Fruit fly (Drosophila melanogaster): ENCODE data around the gene Or67a.

Gene Or67a

dm6 chr3L:9502856-9503255 lies 26.0 kb upstream of the Or67a start:
- TF ChIP-seq Sin3A (optimal IDR thresholded peaks at IDR 0.05) (no peak), insv (optimal IDR thresholded peaks at IDR 0.05) (no peak), psq (optimal IDR thresholded peaks at IDR 0.05) (no peak), Myc (optimal IDR thresholded peaks at IDR 0.05) (no peak), ttk (optimal IDR thresholded peaks at IDR 0.05) (no peak), h (optimal IDR thresholded peaks at IDR 0.05) (no peak)

- TF ChIP-seq insv (optimal IDR thresholded peaks at IDR 0.05) = no peak
- TF ChIP-seq Myc (optimal IDR thresholded peaks at IDR 0.05) = no peak
- no peak for TF ChIP-seq ttk (optimal IDR thresholded peaks at IDR 0.05)
- no peak for TF ChIP-seq h (optimal IDR thresholded peaks at IDR 0.05)
- no peak for TF ChIP-seq Sin3A (optimal IDR thresholded peaks at IDR 0.05)
- TF ChIP-seq psq (optimal IDR thresholded peaks at IDR 0.05) = no peak
Observed at dm6 chr3L:9503552-9504317, 25.1 kb upstream of the Or67a start.

dm6 chr3L:9504530-9504929 lies 24.3 kb upstream of the Or67a start:
- TF ChIP-seq Sin3A (optimal IDR thresholded peaks at IDR 0.05) (no peak), insv (optimal IDR thresholded peaks at IDR 0.05) (no peak), psq (optimal IDR thresholded peaks at IDR 0.05) (no peak), h (optimal IDR thresholded peaks at IDR 0.05) (no peak), ttk (optimal IDR thresholded peaks at IDR 0.05) (no peak), Myc (optimal IDR thresholded peaks at IDR 0.05) (no peak)

dm6 chr3L:9505007-9505712 lies 23.7 kb upstream of the Or67a start, which contains the start of gene path:
Gene path, minus strand, starts transcription at chr3L:9505328.
- TF ChIP-seq psq (optimal IDR thresholded peaks at IDR 0.05) (no peak), h (optimal IDR thresholded peaks at IDR 0.05) (no peak), insv (optimal IDR thresholded peaks at IDR 0.05) (no peak), ttk (optimal IDR thresholded peaks at IDR 0.05) (no peak), Sin3A (optimal IDR thresholded peaks at IDR 0.05) (no peak), Myc (optimal IDR thresholded peaks at IDR 0.05) (no peak)

dm6 chr3L:9505713-9506062 lies 23.2 kb upstream of the Or67a start:
- TF ChIP-seq Sin3A (optimal IDR thresholded peaks at IDR 0.05) (no peak), Myc (optimal IDR thresholded peaks at IDR 0.05) (no peak), insv (optimal IDR thresholded peaks at IDR 0.05) (no peak), ttk (optimal IDR thresholded peaks at IDR 0.05) (no peak), psq (optimal IDR thresholded peaks at IDR 0.05) (no peak), h (optimal IDR thresholded peaks at IDR 0.05) (no peak)

dm6 chr3L:9506421-9506820 lies 22.4 kb upstream of the Or67a start:
- TF ChIP-seq Myc (optimal IDR thresholded peaks at IDR 0.05) = no peak
- TF ChIP-seq h (optimal IDR thresholded peaks at IDR 0.05) = no peak
- no peak for TF ChIP-seq Sin3A (optimal IDR thresholded peaks at IDR 0.05)
- no peak for TF ChIP-seq psq (optimal IDR thresholded peaks at IDR 0.05)
- TF ChIP-seq insv (optimal IDR thresholded peaks at IDR 0.05) = no peak
- TF ChIP-seq ttk (optimal IDR thresholded peaks at IDR 0.05) = no peak

- no peak for TF ChIP-seq Myc (optimal IDR thresholded peaks at IDR 0.05)
- no peak for TF ChIP-seq h (optimal IDR thresholded peaks at IDR 0.05)
- no peak for TF ChIP-seq insv (optimal IDR thresholded peaks at IDR 0.05)
- no peak for TF ChIP-seq ttk (optimal IDR thresholded peaks at IDR 0.05)
- TF ChIP-seq Sin3A (optimal IDR thresholded peaks at IDR 0.05) = no peak
- no peak for TF ChIP-seq psq (optimal IDR thresholded peaks at IDR 0.05)
Observed at dm6 chr3L:9508653-9509036, 20.2 kb upstream of the Or67a start.

- TF ChIP-seq ttk (optimal IDR thresholded peaks at IDR 0.05) = no peak
- no peak for TF ChIP-seq h (optimal IDR thresholded peaks at IDR 0.05)
- TF ChIP-seq Myc (optimal IDR thresholded peaks at IDR 0.05) = no peak
- TF ChIP-seq Sin3A (optimal IDR thresholded peaks at IDR 0.05) = no peak
- no peak for TF ChIP-seq psq (optimal IDR thresholded peaks at IDR 0.05)
- no peak for TF ChIP-seq insv (optimal IDR thresholded peaks at IDR 0.05)
Observed at dm6 chr3L:9509037-9509830, 19.6 kb upstream of the Or67a start, which contains the start of gene CG3408. Gene CG3408, minus strand, starts transcription at chr3L:9509583.

dm6 chr3L:9511287-9512256 lies 17.3 kb upstream of the Or67a start, which contains the start of gene RpS9:
Gene RpS9, minus strand, starts transcription at chr3L:9511531.
- TF ChIP-seq h (optimal IDR thresholded peaks at IDR 0.05) = no peak
- TF ChIP-seq Sin3A (optimal IDR thresholded peaks at IDR 0.05) = no peak
- no peak for TF ChIP-seq psq (optimal IDR thresholded peaks at IDR 0.05)
- TF ChIP-seq insv (optimal IDR thresholded peaks at IDR 0.05) = no peak
- no peak for TF ChIP-seq ttk (optimal IDR thresholded peaks at IDR 0.05)
- TF ChIP-seq Myc (optimal IDR thresholded peaks at IDR 0.05) = no peak

dm6 chr3L:9512560-9512959 lies 16.3 kb upstream of the Or67a start, which contains the start of gene CG33703:
Gene CG33703, minus strand, starts transcription at chr3L:9512660.
- no peak for TF ChIP-seq ttk (optimal IDR thresholded peaks at IDR 0.05)
- no peak for TF ChIP-seq Myc (optimal IDR thresholded peaks at IDR 0.05)
- no peak for TF ChIP-seq psq (optimal IDR thresholded peaks at IDR 0.05)
- TF ChIP-seq h (optimal IDR thresholded peaks at IDR 0.05) = no peak
- no peak for TF ChIP-seq insv (optimal IDR thresholded peaks at IDR 0.05)
- no peak for TF ChIP-seq Sin3A (optimal IDR thresholded peaks at IDR 0.05)

dm6 chr3L:9513309-9513708 lies 15.6 kb upstream of the Or67a start, which contains the start of gene CG33702:
Gene CG33702, minus strand, starts transcription at chr3L:9513409.
- no peak for TF ChIP-seq Sin3A (optimal IDR thresholded peaks at IDR 0.05)
- no peak for TF ChIP-seq insv (optimal IDR thresholded peaks at IDR 0.05)
- TF ChIP-seq ttk (optimal IDR thresholded peaks at IDR 0.05) = no peak
- no peak for TF ChIP-seq h (optimal IDR thresholded peaks at IDR 0.05)
- TF ChIP-seq Myc (optimal IDR thresholded peaks at IDR 0.05) = no peak
- no peak for TF ChIP-seq psq (optimal IDR thresholded peaks at IDR 0.05)

All from Kc167 (cell line).